Fruit fly (Drosophila melanogaster) whole organism: Measurements from ENCODE around the gene para.

ENCODE experiments used
- EcR ChIP-seq, 2 experiments: fragments of >200 bp; optimal IDR thresholded peaks; 2 replicates each; lab custom pipeline; 2017; ENCODE audit warnings: missing biosample characterization in 2 of 2, missing genetic modification characterization in 2 of 2, missing genetic modification reagents in 2 of 2
- psq ChIP-seq: fragments of >200 bp; optimal IDR thresholded peaks from 2 replicates; lab custom pipeline; 2017
- usp ChIP-seq: fragments of >200 bp; optimal IDR thresholded peaks from 2 replicates; lab custom pipeline; 2017; ENCODE audit warnings: missing biosample characterization, missing genetic modification characterization, mixed read lengths

dm6 chrX:16425145-16425544 lies 107.8 kb downstream of the para start:
- TF ChIP-seq psq (lab: Kevin White, UChicago) (no peak), EcR (GFP tag; optimal IDR thresholded peaks at IDR 0.05; lab: Kevin White, UChicago) (no peak), usp (GFP tag; lab: Kevin White, UChicago) (no peak)
